Fruit fly (Drosophila melanogaster): Measurements from ENCODE around the gene Sf3b5.

Sf3b5 gene

DNA sequence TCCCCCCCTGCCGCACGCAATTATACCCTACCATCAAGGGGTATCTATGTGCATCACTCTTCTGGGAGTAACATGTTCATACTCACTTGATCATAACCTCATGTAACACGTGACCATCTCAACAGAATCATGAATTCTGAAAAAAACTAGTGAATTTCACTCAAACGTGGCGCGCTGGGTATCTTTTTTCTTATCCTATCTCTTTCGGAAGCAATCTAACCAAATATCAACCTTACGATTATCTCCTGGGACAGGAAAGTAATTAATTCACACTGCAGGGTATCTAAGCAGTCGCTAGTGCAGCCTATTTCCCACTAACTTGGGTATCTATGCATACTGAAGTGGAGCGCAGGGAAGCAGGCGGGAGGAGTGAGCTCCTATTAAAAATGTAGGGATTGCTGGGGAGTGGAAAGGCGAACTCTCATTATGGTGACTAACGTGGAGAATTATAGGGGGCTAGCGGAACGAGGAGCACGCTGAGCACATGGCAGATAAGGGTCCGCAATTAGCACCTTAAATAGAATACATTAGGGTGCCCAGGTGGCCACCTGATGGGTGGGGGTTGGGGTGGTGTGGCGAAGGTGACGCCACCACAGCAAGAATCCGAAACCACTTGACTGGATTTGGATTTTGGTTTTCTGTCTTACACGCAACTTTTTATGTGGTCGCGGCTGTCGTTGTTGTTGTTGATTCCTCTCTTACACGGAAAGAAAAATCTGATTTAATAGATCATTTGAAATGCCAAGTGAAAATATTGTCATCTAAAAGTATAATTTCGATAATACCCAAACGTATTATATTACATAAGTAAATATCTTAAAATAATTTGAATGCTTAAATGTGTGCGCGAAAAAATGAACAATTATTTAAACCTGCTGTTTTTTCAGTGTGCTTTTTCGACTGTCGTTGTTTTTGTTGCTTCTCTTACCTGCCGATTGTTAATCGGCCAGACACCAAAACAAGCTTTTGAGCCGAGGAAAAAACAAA is 40.3 kb upstream of the Sf3b5 start (continued):
- TF ChIP-seq CG32006 (GFP tag; optimal IDR thresholded peaks at IDR 0.05) (peak; percentile 87), Eip93F (GFP tag; optimal IDR thresholded peaks at IDR 0.05) (peak; percentile 89), Gug (GFP tag; IDR thresholded peaks at IDR 0.05) (no peak), ss (GFP tag; optimal IDR thresholded peaks at IDR 0.05) (peak; percentile 84 to 87), CG3032 (tag; optimal IDR thresholded peaks at IDR 0.05) (peak; percentile 90), CG7368 (GFP tag; optimal IDR thresholded peaks at IDR 0.05) (peak; percentile 79), CG34406 (GFP tag; optimal IDR thresholded peaks at IDR 0.05) (peak; percentile 90), fkh (GFP tag; optimal IDR thresholded peaks at IDR 0.05) (peak; percentile 29), salr (GFP tag; optimal IDR thresholded peaks at IDR 0.05) (peak; percentile 47 to 79), spab (GFP tag; optimal IDR thresholded peaks at IDR 0.05) (peak; percentile 83), CG15336 (GFP tag; IDR thresholded peaks at IDR 0.05) (no peak), Sox15 (GFP tag; optimal IDR thresholded peaks at IDR 0.05) (peak; percentile 80), CG6792 (GFP tag; optimal IDR thresholded peaks at IDR 0.05) (peak; percentile 86), CG4318 (GFP tag; optimal IDR thresholded peaks at IDR 0.05) (peak; percentile 77), topi (GFP tag; optimal IDR thresholded peaks at IDR 0.05) (peak; percentile 96)

DNA sequence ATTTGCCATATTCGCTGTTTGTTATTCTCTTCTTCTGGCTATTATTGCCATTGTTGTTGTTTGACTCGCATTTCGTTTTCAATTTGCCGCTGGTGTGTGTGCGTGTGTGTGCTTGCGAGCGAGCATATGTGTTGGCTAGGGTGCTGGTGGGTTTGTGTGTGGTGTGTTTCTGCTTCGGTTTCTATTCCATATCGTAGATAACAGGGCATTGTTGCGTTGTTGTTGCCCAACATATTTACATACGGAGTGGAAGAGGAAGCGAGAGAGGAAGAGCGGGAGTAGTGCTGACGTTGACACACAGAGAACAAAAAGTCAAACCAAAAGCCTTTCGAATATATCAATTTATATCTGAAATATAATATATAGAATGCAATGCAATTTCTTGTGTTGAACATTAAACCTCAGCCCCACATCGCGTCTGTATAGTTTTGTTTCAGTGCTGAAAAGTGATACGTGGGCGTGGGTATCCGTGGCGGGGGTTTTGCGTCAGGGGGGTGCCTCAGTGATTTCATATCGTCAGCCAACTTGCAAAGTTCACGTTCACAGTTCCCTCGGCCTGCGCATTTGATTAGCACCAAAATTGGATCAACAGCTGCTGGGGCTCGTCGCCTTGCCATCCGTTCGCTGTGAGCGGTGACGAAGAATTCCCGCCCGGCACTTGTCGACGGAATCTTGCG is 39.4 kb upstream of the Sf3b5 start:
- TF ChIP-seq CG32006 (GFP tag; optimal IDR thresholded peaks at IDR 0.05): peak; percentile 75
- no peak for TF ChIP-seq Gug (GFP tag; IDR thresholded peaks at IDR 0.05)
- peak; percentile 18 for TF ChIP-seq spab (GFP tag; optimal IDR thresholded peaks at IDR 0.05)
- TF ChIP-seq Eip78C (GFP tag): peak; percentile 94
- TF ChIP-seq CG9139 (GFP tag; optimal IDR thresholded peaks at IDR 0.05): no peak
- TF ChIP-seq CG1621 (tag; optimal IDR thresholded peaks at IDR 0.05): no peak
- peak; percentile 47 for TF ChIP-seq CG6276 (GFP tag; optimal IDR thresholded peaks at IDR 0.05)
- no peak for TF ChIP-seq esn (GFP tag; optimal IDR thresholded peaks at IDR 0.05)
- TF ChIP-seq CG8319 (GFP tag; optimal IDR thresholded peaks at IDR 0.05): no peak
- TF ChIP-seq Hr38 (GFP tag; optimal IDR thresholded peaks at IDR 0.05): no peak
- no peak for TF ChIP-seq CG11902 (GFP tag; optimal IDR thresholded peaks at IDR 0.05)
- peak in 1 of 2 experiments; percentile 24 for TF ChIP-seq ss (GFP tag; optimal IDR thresholded peaks at IDR 0.05)
- peak; percentile 2 for TF ChIP-seq CG8632 (GFP tag; optimal IDR thresholded peaks at IDR 0.05)
- peak; percentile 98 for TF ChIP-seq fkh (GFP tag; optimal IDR thresholded peaks at IDR 0.05)
- TF ChIP-seq Ets21C (GFP tag; optimal IDR thresholded peaks at IDR 0.05): no peak
- TF ChIP-seq salr (GFP tag; optimal IDR thresholded peaks at IDR 0.05): peak in 1 of 2 experiments; percentile 46
- peak; percentile 42 for TF ChIP-seq CG4318 (GFP tag; optimal IDR thresholded peaks at IDR 0.05)
- peak; percentile 52 for TF ChIP-seq Lpt (GFP tag; optimal IDR thresholded peaks at IDR 0.05)
- no peak for TF ChIP-seq lz (GFP tag; optimal IDR thresholded peaks at IDR 0.05)
- peak; percentile 48 for TF ChIP-seq Hr4 (GFP tag; optimal IDR thresholded peaks at IDR 0.05)
- TF ChIP-seq Ets96B (tag; optimal IDR thresholded peaks at IDR 0.05): peak; percentile 29
- peak; percentile 12 for TF ChIP-seq vri (GFP tag; optimal IDR thresholded peaks at IDR 0.05)
- no peak for TF ChIP-seq Hr39 (GFP tag; optimal IDR thresholded peaks at IDR 0.05)
- TF ChIP-seq topi (GFP tag; optimal IDR thresholded peaks at IDR 0.05): peak; percentile 18
- TF ChIP-seq svp (GFP tag): no peak
- no peak for TF ChIP-seq CG15336 (GFP tag; IDR thresholded peaks at IDR 0.05)
- peak; percentile 25 for TF ChIP-seq CG10669 (GFP tag; optimal IDR thresholded peaks at IDR 0.05)
- TF ChIP-seq CG8119 (GFP tag; IDR thresholded peaks at IDR 0.05): no peak
- TF ChIP-seq CG6854 (GFP tag; optimal IDR thresholded peaks at IDR 0.05): no peak
- peak; percentile 43 for TF ChIP-seq net (GFP tag; optimal IDR thresholded peaks at IDR 0.05)
- no peak for TF ChIP-seq Sox102F (GFP tag; optimal IDR thresholded peaks at IDR 0.05)
- peak; percentile 60 for TF ChIP-seq achi (GFP tag; optimal IDR thresholded peaks at IDR 0.05)
- TF ChIP-seq CG3919 (GFP tag; optimal IDR thresholded peaks at IDR 0.05): peak; percentile 49
- no peak for TF ChIP-seq fd85E (GFP tag; optimal IDR thresholded peaks at IDR 0.05)
- peak; percentile 41 for TF ChIP-seq pdm3 (GFP tag; optimal IDR thresholded peaks at IDR 0.05)
- no peak for TF ChIP-seq CG6163 (GFP tag; IDR thresholded peaks at IDR 0.05)
- peak; percentile 32 for TF ChIP-seq CG3032 (tag; optimal IDR thresholded peaks at IDR 0.05)
- no peak for TF ChIP-seq CG16779 (tag; optimal IDR thresholded peaks at IDR 0.05)
- TF ChIP-seq eg (GFP tag; IDR thresholded peaks at IDR 0.05): no peak
- TF ChIP-seq cyc (GFP tag; optimal IDR thresholded peaks at IDR 0.05): peak; percentile 3
